Fruit fly (Drosophila melanogaster): Measurements from ENCODE around the gene CG12099.

CG12099 gene

dm6 chr3L:1568225-1569161 is 10.2 kb upstream of the CG12099 start, which contains the start of gene CG7879 (continued):
- TF ChIP-seq CG9817 (tag; optimal IDR thresholded peaks at IDR 0.05) = peak; percentile 25
- TF ChIP-seq dimm (GFP tag; IDR thresholded peaks at IDR 0.05) = no peak
- no peak for TF ChIP-seq CG15269 (tag; optimal IDR thresholded peaks at IDR 0.05)
- 0 out of 4 replicates have a peak, but pooled peaks have one; percentile 35 for TF ChIP-seq chinmo (GFP tag; IDR thresholded peaks at IDR 0.05; ENCODE audit: partially characterized antibody)
- TF ChIP-seq lilli (GFP tag; optimal IDR thresholded peaks at IDR 0.05) = peak; percentile 25
- no peak for TF ChIP-seq Eip74EF (GFP tag; optimal IDR thresholded peaks at IDR 0.05)
- TF ChIP-seq cato (GFP tag; optimal IDR thresholded peaks at IDR 0.05; ENCODE audit: borderline replicate concordance) = no peak
- no peak; the same call in 1 of the 2 replicates for TF ChIP-seq seq (GFP tag; IDR thresholded peaks at IDR 0.05)
- no peak for TF ChIP-seq ERR (GFP tag; optimal IDR thresholded peaks at IDR 0.05)
- no peak for TF ChIP-seq pfk (GFP tag; optimal IDR thresholded peaks at IDR 0.05)
- no peak for TF ChIP-seq CG7271 (tag; optimal IDR thresholded peaks at IDR 0.05)
- TF ChIP-seq mld (GFP tag; IDR thresholded peaks at IDR 0.05; ENCODE audit: partially characterized antibody) = no peak
- 0 out of 2 replicates have a peak, but pooled peaks have one; percentile 23 for TF ChIP-seq ato (GFP tag; IDR thresholded peaks at IDR 0.05; ENCODE audit: partially characterized antibody)
- TF ChIP-seq sisA (GFP tag; IDR thresholded peaks at IDR 0.05) = peak; percentile 25
- no peak for TF ChIP-seq CG6683 (GFP tag; optimal IDR thresholded peaks at IDR 0.05)
- TF ChIP-seq hth (optimal IDR thresholded peaks at IDR 0.05) = no peak
- peak; percentile 42 for TF ChIP-seq Oli (tag; optimal IDR thresholded peaks at IDR 0.05)
- TF ChIP-seq Atf6 (GFP tag; IDR thresholded peaks at IDR 0.05) = no peak
- no peak for TF ChIP-seq bigmax (GFP tag; optimal IDR thresholded peaks at IDR 0.05)
- no peak for TF ChIP-seq CG3407 (GFP tag; optimal IDR thresholded peaks at IDR 0.05)
- peak; percentile 26 for TF ChIP-seq CG16815 (GFP tag; optimal IDR thresholded peaks at IDR 0.05)
- TF ChIP-seq CG1603 (tag; optimal IDR thresholded peaks at IDR 0.05) = peak; percentile 55
- peak; percentile 0 for TF ChIP-seq trem (tag; optimal IDR thresholded peaks at IDR 0.05)
- TF ChIP-seq Lpt (GFP tag; optimal IDR thresholded peaks at IDR 0.05) = no peak
- no peak for TF ChIP-seq da (GFP tag; optimal IDR thresholded peaks at IDR 0.05)
- TF ChIP-seq Kr (GFP tag; optimal IDR thresholded peaks at IDR 0.05) = no peak
- TF ChIP-seq odd (GFP tag; optimal IDR thresholded peaks at IDR 0.05) = no peak
- peak; percentile 63 for TF ChIP-seq CG15514 (GFP tag; optimal IDR thresholded peaks at IDR 0.05)
- no peak for TF ChIP-seq CG6272 (GFP tag; IDR thresholded peaks at IDR 0.05)
- no peak for TF ChIP-seq Mad (GFP tag; optimal IDR thresholded peaks at IDR 0.05)
- no peak for TF ChIP-seq CG7372 (GFP tag; IDR thresholded peaks at IDR 0.05)
- peak; percentile 14 for TF ChIP-seq dm (GFP tag; optimal IDR thresholded peaks at IDR 0.05)
- no peak for TF ChIP-seq en (GFP tag; optimal IDR thresholded peaks at IDR 0.05)
- TF ChIP-seq ase (GFP tag; IDR thresholded peaks at IDR 0.05) = 0 out of 3 replicates have a peak, but pooled peaks have one; percentile 23
- no peak for TF ChIP-seq CG12942 (GFP tag; optimal IDR thresholded peaks at IDR 0.05)
- TF ChIP-seq aop (GFP tag; IDR thresholded peaks at IDR 0.05) = no peak
- TF ChIP-seq slou (GFP tag; optimal IDR thresholded peaks at IDR 0.05) = peak; percentile 16
- TF ChIP-seq Poxn (GFP tag; IDR thresholded peaks at IDR 0.05) = no peak
- no peak for TF ChIP-seq Neu2 (GFP tag; optimal IDR thresholded peaks at IDR 0.05; ENCODE audit: borderline replicate concordance)
- TF ChIP-seq jing (GFP tag; optimal IDR thresholded peaks at IDR 0.05) = no peak
- peak; percentile 26 for TF ChIP-seq CG12299 (tag; optimal IDR thresholded peaks at IDR 0.05)
- TF ChIP-seq her (GFP tag; optimal IDR thresholded peaks at IDR 0.05) = no peak
- peak; percentile 82 for TF ChIP-seq wek (GFP tag; optimal IDR thresholded peaks at IDR 0.05)
- TF ChIP-seq ewg (GFP tag; optimal IDR thresholded peaks at IDR 0.05) = peak; percentile 33
- no peak for TF ChIP-seq Oaz (GFP tag; IDR thresholded peaks at IDR 0.05)
- no peak for TF ChIP-seq dan (GFP tag; IDR thresholded peaks at IDR 0.05)
- TF ChIP-seq rib (GFP tag; IDR thresholded peaks at IDR 0.05) = no peak
- TF ChIP-seq sr (GFP tag; IDR thresholded peaks at IDR 0.05) = peak; percentile 91
- TF ChIP-seq Fer2 (tag; optimal IDR thresholded peaks at IDR 0.05) = no peak
